Fruit fly (Drosophila melanogaster) whole organism, embryonic: ENCODE measurements around the gene inaF-B.

Experiments
- Asciz ChIP-seq: fragments of 200-800 bp; sonication (Bioruptor generic); optimal IDR thresholded peaks from 2 replicates; lab custom pipeline; 2017; ENCODE audit warnings: missing biosample characterization, mild to moderate bottlenecking, missing genetic modification characterization, missing genetic modification reagents
- Bdp1 ChIP-seq: fragments of 200-800 bp; sonication (Bioruptor generic); optimal IDR thresholded peaks from 3 replicates; lab custom pipeline; 2016; ENCODE audit warnings: missing biosample characterization, missing genetic modification characterization
- CG10543 ChIP-seq: fragments of 200-800 bp; sonication (Bioruptor generic); optimal IDR thresholded peaks from 3 replicates; lab custom pipeline; 2017; ENCODE audit warnings: missing biosample characterization, mild to moderate bottlenecking, missing genetic modification characterization, moderate library complexity
- CG11398 ChIP-seq: fragments of 200-800 bp; sonication (Bioruptor generic); optimal IDR thresholded peaks from 2 replicates; lab custom pipeline; 2016; ENCODE audit warnings: missing biosample characterization, missing genetic modification characterization
- CG12071 ChIP-seq: fragments of 200-800 bp; sonication (Bioruptor generic); optimal IDR thresholded peaks from 3 replicates; lab custom pipeline; 2018; ENCODE audit warnings: missing biosample characterization, mild to moderate bottlenecking, missing genetic modification characterization
- CG12659 ChIP-seq: fragments of 200-800 bp; sonication (Bioruptor generic); optimal IDR thresholded peaks from 3 replicates; lab custom pipeline; 2017; ENCODE audit warnings: mild to moderate bottlenecking, missing biosample characterization, missing genetic modification reagents, missing genetic modification characterization
- CG13424 ChIP-seq: fragments of 200-800 bp; sonication (Bioruptor generic); optimal IDR thresholded peaks from 2 replicates; lab custom pipeline; 2019; ENCODE audit warnings: missing biosample characterization, mild to moderate bottlenecking, missing genetic modification characterization, moderate library complexity
- CG13624 ChIP-seq: fragments of 200-800 bp; sonication (Bioruptor generic); optimal IDR thresholded peaks from 2 replicates; lab custom pipeline; 2016; ENCODE audit warnings: missing biosample characterization, missing genetic modification characterization
- CG13894 ChIP-seq: fragments of 200-800 bp; sonication (Bioruptor generic); optimal IDR thresholded peaks from 3 replicates; lab custom pipeline; 2018; ENCODE audit warnings: missing biosample characterization, mild to moderate bottlenecking, missing genetic modification characterization, moderate library complexity
- CG17802 ChIP-seq: fragments of 200-800 bp; sonication (Bioruptor generic); optimal IDR thresholded peaks from 2 replicates; lab custom pipeline; 2018; ENCODE audit warnings: missing biosample characterization, mild to moderate bottlenecking, missing genetic modification characterization, moderate library complexity
- CG18262 ChIP-seq: fragments of 200-800 bp; optimal IDR thresholded peaks from 3 replicates; lab custom pipeline; 2019; ENCODE audit warnings: missing biosample characterization, mild to moderate bottlenecking, missing genetic modification characterization, moderate library complexity
- CG1832 ChIP-seq: fragments of 200-800 bp; sonication (Bioruptor generic); optimal IDR thresholded peaks from 2 replicates; lab custom pipeline; 2017; ENCODE audit warnings: missing biosample characterization, mild to moderate bottlenecking, missing genetic modification characterization, inconsistent platforms
- CG18764 ChIP-seq: fragments of 200-800 bp; sonication (Bioruptor generic); optimal IDR thresholded peaks from 3 replicates; lab custom pipeline; 2016; ENCODE audit warnings: missing biosample characterization, missing genetic modification characterization
- CG31365 ChIP-seq: fragments of 200-800 bp; sonication (Bioruptor generic); optimal IDR thresholded peaks from 2 replicates; lab custom pipeline; 2018; ENCODE audit warnings: missing biosample characterization, mild to moderate bottlenecking, missing genetic modification characterization
- CG3163 ChIP-seq: fragments of 200-800 bp; sonication (Bioruptor generic); optimal IDR thresholded peaks from 3 replicates; lab custom pipeline; 2016; ENCODE audit warnings: missing biosample characterization, missing genetic modification characterization
- CG32532 ChIP-seq: fragments of 200-800 bp; sonication (Bioruptor generic); IDR thresholded peaks from 2 replicates; pipeline ENCODE4 v1.3.6; 2022; ENCODE audit warnings: missing biosample characterization, missing genetic modification characterization
- CG32767 ChIP-seq: fragments of 200-800 bp; sonication (Bioruptor generic); IDR thresholded peaks from 2 replicates; pipeline ENCODE4 v1.3.6; 2022; ENCODE audit warnings: missing biosample characterization, missing genetic modification characterization
- CG3281 ChIP-seq: fragments of 200-800 bp; sonication (Bioruptor generic); optimal IDR thresholded peaks from 3 replicates; lab custom pipeline; 2017; ENCODE audit warnings: missing biosample characterization, mild to moderate bottlenecking, missing genetic modification characterization
- CG33213 ChIP-seq: fragments of 200-800 bp; sonication (Bioruptor generic); optimal IDR thresholded peaks from 3 replicates; lab custom pipeline; 2016; ENCODE audit warnings: missing biosample characterization, missing genetic modification characterization
- CG3847 ChIP-seq: fragments of 200-800 bp; sonication (Bioruptor generic); IDR thresholded peaks from 2 replicates; pipeline ENCODE4 v1.3.6; 2022; ENCODE audit warnings: missing biosample characterization, missing genetic modification characterization
- CG4328 ChIP-seq: fragments of 200-800 bp; sonication (Bioruptor generic); optimal IDR thresholded peaks from 3 replicates; lab custom pipeline; 2017; ENCODE audit warnings: missing biosample characterization, missing genetic modification reagents, missing genetic modification characterization
- CG5245 ChIP-seq: fragments of 200-800 bp; sonication (Bioruptor generic); optimal IDR thresholded peaks from 3 replicates; lab custom pipeline; 2016; ENCODE audit warnings: missing biosample characterization, missing genetic modification characterization
- CG6813 ChIP-seq: fragments of 200-800 bp; sonication (Bioruptor generic); optimal IDR thresholded peaks from 2 replicates; lab custom pipeline; 2017; ENCODE audit warnings: missing biosample characterization, missing genetic modification characterization, mild to moderate bottlenecking, moderate library complexity, missing genetic modification reagents
- CG7987 ChIP-seq: fragments of 200-800 bp; sonication (Bioruptor generic); optimal IDR thresholded peaks from 2 replicates; lab custom pipeline; 2018; ENCODE audit warnings: missing biosample characterization, mild to moderate bottlenecking, missing genetic modification characterization, moderate library complexity
- CG8281 ChIP-seq: fragments of 200-800 bp; sonication (Bioruptor generic); optimal IDR thresholded peaks from 2 replicates; lab custom pipeline; 2018; ENCODE audit warnings: missing biosample characterization, mild to moderate bottlenecking, missing genetic modification characterization, moderate library complexity
- CG9932 ChIP-seq: fragments of 200-800 bp; sonication (Bioruptor generic); IDR thresholded peaks from 2 replicates; pipeline ENCODE4 v1.3.6; 2022; ENCODE audit warnings: missing biosample characterization, missing genetic modification characterization
- CTCF ChIP-seq: fragments of 200-800 bp; sonication (Bioruptor generic); optimal IDR thresholded peaks from 2 replicates; lab custom pipeline; 2017; ENCODE audit warnings: missing biosample characterization, mild to moderate bottlenecking, missing genetic modification characterization, moderate library complexity
- Camta ChIP-seq: fragments of 200-800 bp; sonication (Bioruptor generic); optimal IDR thresholded peaks from 2 replicates; lab custom pipeline; 2016; ENCODE audit warnings: missing biosample characterization, missing genetic modification characterization
- Dbx ChIP-seq: fragments of 200-800 bp; sonication (Bioruptor generic); IDR thresholded peaks from 3 replicates; pipeline ENCODE4 v1.3.6; 2022; ENCODE audit warnings: missing biosample characterization, missing genetic modification characterization
- Drgx ChIP-seq: fragments of 200-800 bp; sonication (Bioruptor generic); IDR thresholded peaks from 2 replicates; pipeline ENCODE4 v1.3.6; 2022; ENCODE audit warnings: missing biosample characterization, missing genetic modification characterization
- H15 ChIP-seq: fragments of 200-800 bp; sonication (Bioruptor generic); IDR thresholded peaks from 3 replicates; pipeline ENCODE4 v1.3.6; 2022; ENCODE audit warnings: missing biosample characterization, missing genetic modification characterization
- Hand ChIP-seq: fragments of 200-800 bp; sonication (Bioruptor generic); optimal IDR thresholded peaks from 2 replicates; lab custom pipeline; 2017; ENCODE audit warnings: mild to moderate bottlenecking, missing biosample characterization, missing genetic modification reagents, missing genetic modification characterization
- Nf-YA ChIP-seq: fragments of 200-800 bp; sonication (Bioruptor generic); IDR thresholded peaks from 2 replicates; pipeline ENCODE4 v1.3.6; 2022; ENCODE audit warnings: missing biosample characterization, missing genetic modification characterization
- Nf-YB ChIP-seq: fragments of 200-800 bp; sonication (Bioruptor generic); optimal IDR thresholded peaks from 3 replicates; lab custom pipeline; 2019; ENCODE audit warnings: missing biosample characterization, mild to moderate bottlenecking, missing genetic modification characterization, moderate library complexity
- PHDP ChIP-seq: fragments of 200-800 bp; sonication (Bioruptor generic); optimal IDR thresholded peaks from 3 replicates; lab custom pipeline; 2018; ENCODE audit warnings: missing biosample characterization, mild to moderate bottlenecking, missing genetic modification characterization, moderate library complexity
- bowl ChIP-seq: fragments of 200-800 bp; sonication (Bioruptor generic); IDR thresholded peaks from 2 replicates; pipeline ENCODE4 v1.3.6; 2022; ENCODE audit warnings: missing biosample characterization, missing genetic modification characterization
- cato ChIP-seq: fragments of 200-800 bp; sonication (Bioruptor generic); optimal IDR thresholded peaks from 2 replicates; lab custom pipeline; 2016; ENCODE audit warnings: missing biosample characterization, missing genetic modification characterization, borderline replicate concordance
- chinmo ChIP-seq: fragments of 200-800 bp; sonication (Bioruptor generic); IDR thresholded peaks from 4 replicates; pipeline ENCODE4 v1.3.6; 2022; ENCODE audit warnings: missing biosample characterization, missing genetic modification characterization; ENCODE audit not compliant: partially characterized antibody
- dysf ChIP-seq: fragments of 200-800 bp; sonication (Bioruptor generic); IDR thresholded peaks from 3 replicates; pipeline ENCODE4 v1.3.6; 2022; ENCODE audit warnings: missing biosample characterization, missing genetic modification characterization
- ems ChIP-seq: fragments of 200-800 bp; sonication (Bioruptor generic); optimal IDR thresholded peaks from 3 replicates; lab custom pipeline; 2016; ENCODE audit warnings: missing biosample characterization, missing genetic modification characterization
- hkb ChIP-seq, 2 experiments: fragments of 200-800 bp in 1 of 2; fragments of >200 bp in 1 of 2; sonication (Bioruptor generic) in 1 of 2; IDR thresholded peaks in 1 of 2; optimal IDR thresholded peaks in 1 of 2; 2 replicates each; pipeline versions ENCODE4 v1.3.6 to Lab custom; 2017 to 2022; ENCODE audit warnings: missing biosample characterization in 1 of 2, missing genetic modification characterization in 1 of 2
- kni ChIP-seq: fragments of 200-800 bp; sonication (Bioruptor generic); optimal IDR thresholded peaks from 3 replicates; lab custom pipeline; 2017; ENCODE audit warnings: mild to moderate bottlenecking, missing biosample characterization, missing genetic modification reagents, missing genetic modification characterization
- onecut ChIP-seq: fragments of 200-800 bp; sonication (Bioruptor generic); IDR thresholded peaks from 2 replicates; pipeline ENCODE4 v1.3.6; 2022; ENCODE audit warnings: missing biosample characterization, missing genetic modification characterization
- pros ChIP-seq: fragments of 200-800 bp; sonication (Bioruptor generic); optimal IDR thresholded peaks from 3 replicates; lab custom pipeline; 2019; ENCODE audit warnings: missing biosample characterization, mild to moderate bottlenecking, missing genetic modification characterization, moderate library complexity
- psq ChIP-seq: fragments of 200-800 bp; sonication (Bioruptor generic); optimal IDR thresholded peaks from 2 replicates; lab custom pipeline; 2017; ENCODE audit warnings: missing biosample characterization, missing genetic modification characterization
- repo ChIP-seq: fragments of 200-800 bp; sonication (Bioruptor generic); optimal IDR thresholded peaks from 2 replicates; lab custom pipeline; 2016; ENCODE audit warnings: missing biosample characterization, missing genetic modification characterization
- sd ChIP-seq: fragments of 200-800 bp; sonication (Bioruptor generic); optimal IDR thresholded peaks from 3 replicates; lab custom pipeline; 2018; ENCODE audit warnings: missing biosample characterization, mild to moderate bottlenecking, missing genetic modification characterization, moderate library complexity
- sens ChIP-seq: fragments of 200-800 bp; sonication (Bioruptor generic); peaks from one replicate; lab custom pipeline; 2016; ENCODE audit warnings: missing biosample characterization, missing genetic modification characterization
- sr ChIP-seq: fragments of 200-800 bp; sonication (Bioruptor generic); IDR thresholded peaks from 3 replicates; pipeline ENCODE4 v1.3.6; 2022; ENCODE audit warnings: missing biosample characterization, missing genetic modification characterization

Gene inaF-B

DNA sequence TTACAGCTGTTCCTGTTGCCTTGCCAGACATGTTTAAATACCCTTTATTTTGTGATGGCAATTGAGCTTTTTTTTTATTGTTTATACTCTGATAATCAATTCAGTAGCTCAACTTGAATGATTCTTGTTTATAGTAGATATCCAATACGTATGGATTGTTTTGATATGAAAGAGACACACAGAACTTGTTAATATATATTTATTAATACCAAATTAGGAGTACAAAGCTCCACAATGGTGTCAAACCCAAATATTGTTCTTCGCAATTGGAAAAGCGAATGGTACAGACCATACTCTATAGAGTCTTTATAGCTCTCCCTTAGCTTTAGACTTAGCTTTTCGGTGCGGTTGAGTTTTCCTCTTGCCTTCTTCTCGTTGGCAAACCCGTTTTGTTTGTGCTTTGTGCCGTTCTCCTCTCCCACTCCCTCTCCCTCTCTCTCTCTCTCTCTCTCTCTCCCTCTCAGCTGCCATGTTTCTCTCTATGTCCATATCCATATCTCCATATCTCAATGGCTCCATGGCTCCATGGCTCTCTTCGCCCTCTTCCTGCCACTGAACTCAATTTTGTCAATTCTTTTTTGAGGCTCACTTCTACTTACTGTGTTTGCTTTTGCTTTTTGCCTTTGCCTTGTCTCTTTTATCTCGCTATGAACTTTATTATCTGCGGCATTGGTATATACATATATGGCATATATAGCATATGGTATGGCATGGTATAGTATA is 46.5 kb downstream of the inaF-B start (continued):
- TF ChIP-seq Camta (peak; percentile 9), CG32532 (GFP tag; lab: Robert Waterston, UW) (peak; percentile 69; the same call in 1 of the 2 replicates), chinmo (GFP tag; lab: Robert Waterston, UW) (peak; percentile 87; the same call in 2 of the 4 replicates), Hand (GFP tag; lab: Kevin White, UChicago) (peak; percentile 53), Dbx (peak; percentile 53; the same call in 1 of the 3 replicates), Bdp1 (GFP tag; lab: Kevin White, UChicago) (no peak), CG4328 (GFP tag; lab: Kevin White, UChicago) (peak; percentile 30), bowl (GFP tag; lab: Robert Waterston, UW) (no peak), sens (GFP tag; lab: Kevin White, UChicago) (peak; percentile 85), PHDP (tag; lab: Kevin White, UChicago) (peak; percentile 24), sr (peak; percentile 49; the same call in 1 of the 3 replicates), sd (tag; lab: Kevin White, UChicago) (peak; percentile 3), CG6813 (peak; percentile 69), CG33213 (peak; percentile 18), CG18764 (no peak), CG13894 (tag; lab: Kevin White, UChicago) (peak; percentile 90), kni (peak; percentile 78), CG3281 (peak; percentile 66), repo (peak; percentile 31), CG32767 (GFP tag; lab: Robert Waterston, UW) (no peak), Nf-YA (GFP tag; lab: Robert Waterston, UW) (0 out of 2 replicates have a peak, but pooled peaks have one; percentile 29), CG8281 (tag; lab: Kevin White, UChicago) (peak; percentile 93), ems (GFP tag; lab: Kevin White, UChicago) (no peak), CG17802 (no peak), hkb (optimal IDR thresholded peaks at IDR 0.05; lab: Kevin White, UChicago) (no peak), hkb (GFP tag; IDR thresholded peaks at IDR 0.05; lab: Robert Waterston, UW) (peak; percentile 56), pros (GFP tag; lab: Kevin White, UChicago) (peak; percentile 65), CG31365 (peak; percentile 55), dysf (GFP tag; lab: Robert Waterston, UW) (no peak; the same call in 2 of the 3 replicates), CG13624 (no peak), CG3847 (GFP tag; lab: Robert Waterston, UW) (no peak), CTCF (GFP tag; lab: Kevin White, UChicago) (peak; percentile 52), CG7987 (GFP tag; lab: Kevin White, UChicago) (peak; percentile 65), psq (peak; percentile 51), CG11398 (GFP tag; lab: Kevin White, UChicago) (peak; percentile 33), H15 (no peak), CG12071 (GFP tag; lab: Kevin White, UChicago) (peak; percentile 76), CG9932 (GFP tag; lab: Robert Waterston, UW) (no peak), CG5245 (GFP tag; lab: Kevin White, UChicago) (no peak), onecut (peak; percentile 53; the same call in 1 of the 2 replicates), CG3163 (GFP tag; lab: Kevin White, UChicago) (peak; percentile 52), CG18262 (peak; percentile 6), Asciz (GFP tag; lab: Kevin White, UChicago) (peak; percentile 39), CG13424 (tag; lab: Kevin White, UChicago) (no peak), Drgx (GFP tag; lab: Robert Waterston, UW) (peak; percentile 11; the same call in 1 of the 2 replicates), CG12659 (GFP tag; lab: Kevin White, UChicago) (peak; percentile 41), cato (GFP tag; lab: Kevin White, UChicago) (no peak), Nf-YB (GFP tag; lab: Kevin White, UChicago) (peak; percentile 21), CG1832 (GFP tag; lab: Kevin White, UChicago) (peak; percentile 53), CG10543 (peak; percentile 71)
